Worm (Caenorhabditis elegans): ENCODE measurements around the gene T05A8.1.

Gene T05A8.1

DNA sequence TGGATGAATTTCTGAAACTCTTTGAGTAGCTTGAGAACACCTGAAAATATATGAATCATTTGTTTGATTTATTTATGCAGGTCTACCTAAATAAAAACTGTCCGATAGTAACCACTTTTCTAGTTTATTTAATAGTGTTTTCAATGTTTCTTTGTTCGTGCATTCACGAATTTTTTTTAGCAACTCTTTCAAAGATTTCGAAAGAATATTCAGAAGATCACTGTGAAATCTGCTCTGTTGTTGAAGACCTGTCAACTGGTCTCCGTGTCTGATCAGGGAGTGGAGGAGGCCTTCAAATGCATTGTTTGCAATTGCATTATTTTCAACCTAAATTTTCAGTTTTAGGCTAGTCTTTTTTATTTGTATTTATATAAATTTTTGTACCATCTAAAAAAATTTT, at the start of gene T05A8.1:
T05A8.1 (minus strand) TSS at position 101 of the 400 bp plus-strand sequence.
- TF ChIP-seq cog-1 (tag; optimal IDR thresholded peaks at IDR 0.05) (no peak), ztf-29 (GFP tag; IDR thresholded peaks at IDR 0.05) (no peak), med-1 (GFP tag; optimal IDR thresholded peaks at IDR 0.05; ENCODE audit: insufficient read depth) (no peak), tab-1 (GFP tag; IDR thresholded peaks at IDR 0.05) (no peak), T22C8.4 (GFP tag; IDR thresholded peaks at IDR 0.05) (no peak), ztf-23 (GFP tag; IDR thresholded peaks at IDR 0.05) (no peak), klf-2 (GFP tag; conservative IDR thresholded peaks at IDR 0.05) (no peak), flt-1 (GFP tag; IDR thresholded peaks at IDR 0.05) (no peak), ref-1 (GFP tag; conservative IDR thresholded peaks at IDR 0.05) (no peak)

ce11 chrII:2758476-2758875, 48.6 kb upstream of the T05A8.1 start, which contains the start of gene fbxb-107:
TSS of gene fbxb-107 (plus strand) at chrII:2758772.
- TF ChIP-seq T22C8.4 (GFP tag; IDR thresholded peaks at IDR 0.05), result peak; percentile 18; the same call in 1 of the 2 replicates
- TF ChIP-seq flt-1 (GFP tag; IDR thresholded peaks at IDR 0.05), result no peak

DNA sequence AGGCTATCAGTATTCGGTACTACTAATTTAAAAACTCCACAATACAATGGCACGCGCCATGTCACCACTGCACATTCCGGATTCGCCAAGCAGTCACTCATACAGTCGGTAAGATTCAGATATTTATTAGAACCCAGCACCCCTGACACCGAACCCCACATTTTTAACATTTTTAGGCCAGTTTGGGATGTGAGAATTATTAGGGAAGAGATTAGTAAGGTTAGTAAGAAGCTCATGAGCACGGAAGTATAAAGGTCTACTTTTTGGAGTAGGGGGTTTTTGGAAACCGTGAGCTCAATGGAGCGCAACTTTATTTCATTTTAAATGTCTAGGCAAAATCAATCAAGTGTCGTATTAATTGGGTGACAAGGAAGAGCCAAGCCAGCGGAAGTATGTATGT, 48.1 kb upstream of the T05A8.1 start, which contains the start of gene F29A7.8:
F29A7.8 (minus strand) TSS at position 101 of the 400 bp plus-strand sequence.
- TF ChIP-seq T22C8.4 (GFP tag; IDR thresholded peaks at IDR 0.05), result no peak
- no peak for TF ChIP-seq ztf-23 (GFP tag; IDR thresholded peaks at IDR 0.05)
- no peak for TF ChIP-seq klf-2 (GFP tag; conservative IDR thresholded peaks at IDR 0.05)
- TF ChIP-seq ref-1 (GFP tag; conservative IDR thresholded peaks at IDR 0.05), result no peak
- TF ChIP-seq cog-1 (tag; optimal IDR thresholded peaks at IDR 0.05), result no peak
- no peak for TF ChIP-seq flt-1 (GFP tag; IDR thresholded peaks at IDR 0.05)
- no peak for TF ChIP-seq ztf-29 (GFP tag; IDR thresholded peaks at IDR 0.05)
- no peak for TF ChIP-seq tab-1 (GFP tag; IDR thresholded peaks at IDR 0.05)
- no peak for TF ChIP-seq med-1 (GFP tag; optimal IDR thresholded peaks at IDR 0.05; ENCODE audit: insufficient read depth)

DNA sequence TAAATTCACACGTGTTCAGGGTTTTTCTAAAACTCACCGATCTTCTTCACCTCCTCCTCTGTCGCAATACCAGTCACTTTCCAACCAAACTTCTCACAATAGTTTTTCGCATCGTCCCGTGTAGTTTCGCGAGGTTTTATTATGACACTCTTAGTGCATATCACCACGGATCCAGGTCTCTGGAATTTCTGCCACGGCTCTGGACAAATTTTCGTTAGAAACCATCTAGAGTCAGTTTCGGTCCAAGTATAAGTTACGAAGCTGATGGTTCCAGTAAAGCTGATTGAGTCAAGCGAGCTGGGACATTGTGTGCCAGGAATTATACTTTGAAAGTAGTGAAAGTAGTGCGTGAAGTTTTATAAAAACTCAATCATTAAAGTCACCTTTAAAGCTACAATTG, 46.5 kb upstream of the T05A8.1 start:
- TF ChIP-seq ztf-23 (GFP tag; IDR thresholded peaks at IDR 0.05) (no peak), T22C8.4 (GFP tag; IDR thresholded peaks at IDR 0.05) (no peak), ref-1 (GFP tag; conservative IDR thresholded peaks at IDR 0.05) (no peak), cog-1 (tag; optimal IDR thresholded peaks at IDR 0.05) (no peak), klf-2 (GFP tag; conservative IDR thresholded peaks at IDR 0.05) (no peak), med-1 (GFP tag; optimal IDR thresholded peaks at IDR 0.05; ENCODE audit: insufficient read depth) (no peak), ztf-29 (GFP tag; IDR thresholded peaks at IDR 0.05) (no peak), tab-1 (GFP tag; IDR thresholded peaks at IDR 0.05) (no peak), flt-1 (GFP tag; IDR thresholded peaks at IDR 0.05) (no peak)

DNA sequence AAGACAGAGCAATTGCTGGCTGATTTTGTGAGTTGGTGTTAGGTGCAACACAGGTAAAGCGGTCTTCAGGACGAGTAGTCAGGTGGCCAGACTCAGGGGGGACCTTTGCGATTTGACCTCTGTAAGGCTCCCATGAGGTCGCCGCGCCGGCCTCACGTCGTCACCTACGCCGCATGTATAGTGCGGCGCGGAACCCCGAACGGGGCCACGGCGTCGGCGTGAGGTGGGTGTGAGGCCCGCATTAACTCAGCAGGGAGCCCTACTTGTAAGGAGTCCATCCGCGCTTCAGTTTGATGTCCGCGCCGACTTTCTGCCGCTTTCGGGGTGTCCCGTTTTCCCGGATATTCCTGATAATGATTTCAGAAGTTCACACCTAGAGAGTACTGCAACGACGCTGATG, 44.8 kb upstream of the T05A8.1 start:
- TF ChIP-seq ztf-23 (GFP tag; IDR thresholded peaks at IDR 0.05) (no peak), klf-2 (GFP tag; conservative IDR thresholded peaks at IDR 0.05) (no peak), ztf-29 (GFP tag; IDR thresholded peaks at IDR 0.05) (no peak), T22C8.4 (GFP tag; IDR thresholded peaks at IDR 0.05) (no peak), med-1 (GFP tag; optimal IDR thresholded peaks at IDR 0.05; ENCODE audit: insufficient read depth) (no peak), flt-1 (GFP tag; IDR thresholded peaks at IDR 0.05) (no peak), ref-1 (GFP tag; conservative IDR thresholded peaks at IDR 0.05) (no peak), tab-1 (GFP tag; IDR thresholded peaks at IDR 0.05) (no peak), cog-1 (tag; optimal IDR thresholded peaks at IDR 0.05) (no peak)

ce11 chrII:2752999-2753398, 43.2 kb upstream of the T05A8.1 start, which contains the start of gene F29A7.3:
TSS of gene F29A7.3 (plus strand) at chrII:2753299.
- TF ChIP-seq ref-1 (GFP tag; conservative IDR thresholded peaks at IDR 0.05), result no peak
- TF ChIP-seq ztf-29 (GFP tag; IDR thresholded peaks at IDR 0.05), result no peak
- TF ChIP-seq cog-1 (tag; optimal IDR thresholded peaks at IDR 0.05), result no peak
- TF ChIP-seq flt-1 (GFP tag; IDR thresholded peaks at IDR 0.05), result no peak
- no peak for TF ChIP-seq ztf-23 (GFP tag; IDR thresholded peaks at IDR 0.05)
- TF ChIP-seq klf-2 (GFP tag; conservative IDR thresholded peaks at IDR 0.05), result no peak
- TF ChIP-seq T22C8.4 (GFP tag; IDR thresholded peaks at IDR 0.05), result no peak
- no peak for TF ChIP-seq tab-1 (GFP tag; IDR thresholded peaks at IDR 0.05)
- no peak for TF ChIP-seq med-1 (GFP tag; optimal IDR thresholded peaks at IDR 0.05; ENCODE audit: insufficient read depth)

- TF ChIP-seq klf-2 (GFP tag; conservative IDR thresholded peaks at IDR 0.05) (no peak), ztf-23 (GFP tag; IDR thresholded peaks at IDR 0.05) (peak; percentile 72; the same call in 1 of the 2 replicates), med-1 (GFP tag; optimal IDR thresholded peaks at IDR 0.05; ENCODE audit: insufficient read depth) (no peak), ztf-29 (GFP tag; IDR thresholded peaks at IDR 0.05) (no peak), T22C8.4 (GFP tag; IDR thresholded peaks at IDR 0.05) (no peak), tab-1 (GFP tag; IDR thresholded peaks at IDR 0.05) (no peak), ref-1 (GFP tag; conservative IDR thresholded peaks at IDR 0.05) (no peak), flt-1 (GFP tag; IDR thresholded peaks at IDR 0.05) (peak; percentile 65), cog-1 (tag; optimal IDR thresholded peaks at IDR 0.05) (peak; percentile 20)
Measured at ce11 chrII:2752536-2752935, 42.7 kb upstream of the T05A8.1 start, which contains the start of gene F29A7.6. TSS of gene F29A7.6 (minus strand) at chrII:2752611.

- TF ChIP-seq flt-1 (GFP tag; IDR thresholded peaks at IDR 0.05) (no peak), tab-1 (GFP tag; IDR thresholded peaks at IDR 0.05) (no peak), cog-1 (tag; optimal IDR thresholded peaks at IDR 0.05) (no peak), T22C8.4 (GFP tag; IDR thresholded peaks at IDR 0.05) (no peak), ref-1 (GFP tag; conservative IDR thresholded peaks at IDR 0.05) (no peak), ztf-23 (GFP tag; IDR thresholded peaks at IDR 0.05) (no peak), med-1 (GFP tag; optimal IDR thresholded peaks at IDR 0.05; ENCODE audit: insufficient read depth) (no peak), ztf-29 (GFP tag; IDR thresholded peaks at IDR 0.05) (no peak), klf-2 (GFP tag; conservative IDR thresholded peaks at IDR 0.05) (no peak)
Measured at ce11 chrII:2751278-2751677, 41.4 kb upstream of the T05A8.1 start.

DNA sequence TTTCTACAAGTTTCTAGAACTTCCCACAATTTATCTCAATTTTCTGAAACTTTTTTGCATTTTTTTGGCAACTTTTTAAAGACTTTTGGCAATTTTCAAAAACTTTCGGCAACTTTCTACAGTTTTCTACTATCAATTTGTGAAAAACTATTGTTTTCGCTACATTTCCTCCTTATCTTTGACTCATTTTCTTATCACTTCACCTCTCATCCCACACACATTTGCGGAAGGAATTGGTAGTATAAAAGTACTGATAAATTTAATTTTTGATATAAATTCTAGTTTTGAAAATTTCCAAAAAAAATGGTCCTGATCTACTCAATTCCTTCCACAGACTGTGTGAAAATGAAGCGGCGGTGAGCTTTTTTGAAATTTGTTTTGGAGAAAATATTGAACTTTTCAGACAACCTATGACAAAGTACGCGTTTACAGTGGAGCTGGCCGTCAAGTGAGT, 39.8 kb upstream of the T05A8.1 start, which contains the start of gene F29A7.4:
F29A7.4 (plus strand) TSS at position 404 of the 454 bp plus-strand sequence.
- TF ChIP-seq ztf-29 (GFP tag; IDR thresholded peaks at IDR 0.05) (no peak), ref-1 (GFP tag; conservative IDR thresholded peaks at IDR 0.05) (no peak), T22C8.4 (GFP tag; IDR thresholded peaks at IDR 0.05) (no peak), med-1 (GFP tag; optimal IDR thresholded peaks at IDR 0.05; ENCODE audit: insufficient read depth) (no peak), tab-1 (GFP tag; IDR thresholded peaks at IDR 0.05) (no peak), ztf-23 (GFP tag; IDR thresholded peaks at IDR 0.05) (no peak), cog-1 (tag; optimal IDR thresholded peaks at IDR 0.05) (no peak), klf-2 (GFP tag; conservative IDR thresholded peaks at IDR 0.05) (no peak), flt-1 (GFP tag; IDR thresholded peaks at IDR 0.05) (no peak)

Data from whole organism, midembryonic.